Worm (Caenorhabditis elegans) whole organism, L3 larva: ENCODE measurements around the gene oatr-1.

ENCODE experiments used
- ZK546.5 ChIP-seq: sonication (generic microtip); optimal IDR thresholded peaks from 2 replicates; lab custom pipeline; 2017; ENCODE audit warnings: missing biosample characterization, missing genetic modification characterization
- aly-2 ChIP-seq: fragments of 150-350 bp; optimal IDR thresholded peaks from 2 replicates; lab custom pipeline; 2014; ENCODE audit warnings: missing biosample characterization, missing genetic modification characterization
- ama-1 ChIP-seq: fragments of 150-350 bp; optimal IDR thresholded peaks from 2 replicates; lab custom pipeline; 2018
- ceh-16 ChIP-seq: sonication (generic microtip); optimal IDR thresholded peaks from 2 replicates; lab custom pipeline; 2017; ENCODE audit warnings: missing biosample characterization, missing genetic modification characterization
- ceh-28 ChIP-seq: fragments of 150-350 bp; optimal IDR thresholded peaks from 2 replicates; lab custom pipeline; 2014; ENCODE audit warnings: missing biosample characterization, missing genetic modification reagents, missing genetic modification characterization
- ceh-9 ChIP-seq: sonication (generic microtip); optimal IDR thresholded peaks from 2 replicates; lab custom pipeline; 2018; ENCODE audit warnings: missing biosample characterization, missing genetic modification characterization
- daf-12 ChIP-seq: fragments of 150-350 bp; optimal IDR thresholded peaks from 2 replicates; lab custom pipeline; 2014; ENCODE audit warnings: missing biosample characterization, missing genetic modification reagents, missing genetic modification characterization
- egl-5 ChIP-seq: fragments of 150-350 bp; optimal IDR thresholded peaks from 2 replicates; lab custom pipeline; 2017; ENCODE audit warnings: missing biosample characterization, missing genetic modification reagents, missing genetic modification characterization, inconsistent platforms
- elt-1 ChIP-seq: fragments of 150-350 bp; optimal IDR thresholded peaks from 2 replicates; lab custom pipeline; 2014; ENCODE audit warnings: missing biosample characterization, missing genetic modification characterization
- elt-2 ChIP-seq: sonication (generic microtip); optimal IDR thresholded peaks from 2 replicates; lab custom pipeline; 2016; ENCODE audit warnings: missing genetic modification reagents, mild to moderate bottlenecking, missing genetic modification characterization, missing compliant biosample characterization
- elt-3 ChIP-seq, 3 experiments: fragments of 150-350 bp in 1 of 3; sonication (generic microtip) in 2 of 3; optimal IDR thresholded peaks; 2 replicates in 2 of 3; 4 replicates in 1 of 3; lab custom pipeline; 2014 to 2017; ENCODE audit warnings: missing biosample characterization in 3 of 3, missing genetic modification characterization in 3 of 3
- fkh-10 ChIP-seq: sonication (generic microtip); optimal IDR thresholded peaks from 2 replicates; lab custom pipeline; 2017; ENCODE audit warnings: missing biosample characterization, missing genetic modification reagents, missing genetic modification characterization
- fkh-2 ChIP-seq: fragments of 150-350 bp; optimal IDR thresholded peaks from 2 replicates; lab custom pipeline; 2014; ENCODE audit warnings: missing biosample characterization, missing genetic modification reagents, missing genetic modification characterization
- hmg-11 ChIP-seq: sonication (generic microtip); optimal IDR thresholded peaks from 2 replicates; lab custom pipeline; 2016; ENCODE audit warnings: missing genetic modification characterization, missing compliant biosample characterization
- jun-1 ChIP-seq: fragments of 150-350 bp; optimal IDR thresholded peaks from 2 replicates; lab custom pipeline; 2014; ENCODE audit warnings: missing biosample characterization, missing genetic modification reagents, missing genetic modification characterization
- lin-15B ChIP-seq: fragments of 150-350 bp; optimal IDR thresholded peaks from 2 replicates; lab custom pipeline; 2014; ENCODE audit warnings: missing biosample characterization, missing genetic modification characterization
- lin-39 ChIP-seq: fragments of 150-350 bp; optimal IDR thresholded peaks from 2 replicates; lab custom pipeline; 2018; ENCODE audit warnings: missing biosample characterization, missing genetic modification reagents, missing genetic modification characterization
- mdl-1 ChIP-seq: fragments of 150-350 bp; optimal IDR thresholded peaks from 2 replicates; lab custom pipeline; 2014; ENCODE audit warnings: missing biosample characterization, missing genetic modification characterization
- mml-1 ChIP-seq: fragments of 150-350 bp; sonication (generic microtip); optimal IDR thresholded peaks from 3 replicates; lab custom pipeline; 2014; ENCODE audit warnings: missing biosample characterization, missing genetic modification characterization
- nfya-1 ChIP-seq: sonication (generic microtip); optimal IDR thresholded peaks from 2 replicates; lab custom pipeline; 2017; ENCODE audit warnings: missing genetic modification characterization, mild to moderate bottlenecking, missing compliant biosample characterization, antibody characterized with exemption, moderate library complexity; ENCODE audit not compliant: insufficient read depth
- nhr-11 ChIP-seq: fragments of 150-350 bp; optimal IDR thresholded peaks from 2 replicates; lab custom pipeline; 2014; ENCODE audit warnings: missing biosample characterization, missing genetic modification characterization
- nhr-12 ChIP-seq: fragments of 150-350 bp; optimal IDR thresholded peaks from 2 replicates; lab custom pipeline; 2014; ENCODE audit warnings: missing biosample characterization, missing genetic modification characterization
- nhr-23 ChIP-seq: fragments of 150-350 bp; optimal IDR thresholded peaks from 2 replicates; lab custom pipeline; 2014; ENCODE audit warnings: missing biosample characterization, missing genetic modification reagents, missing genetic modification characterization
- nhr-237 ChIP-seq: fragments of 150-350 bp; optimal IDR thresholded peaks from 2 replicates; lab custom pipeline; 2014; ENCODE audit warnings: missing biosample characterization, missing genetic modification characterization
- nhr-25 ChIP-seq: sonication (generic microtip); optimal IDR thresholded peaks from 2 replicates; lab custom pipeline; 2017; ENCODE audit warnings: missing biosample characterization, missing genetic modification characterization
- nhr-28 ChIP-seq: fragments of 150-350 bp; optimal IDR thresholded peaks from 2 replicates; lab custom pipeline; 2014; ENCODE audit warnings: missing biosample characterization, missing genetic modification characterization
- nhr-43 ChIP-seq: sonication (generic microtip); optimal IDR thresholded peaks from 2 replicates; lab custom pipeline; 2016; ENCODE audit warnings: mild to moderate bottlenecking, missing genetic modification characterization, missing compliant biosample characterization; ENCODE audit not compliant: poor library complexity, severe bottlenecking
- nhr-67 ChIP-seq: fragments of 150-350 bp; optimal IDR thresholded peaks from 2 replicates; lab custom pipeline; 2014; ENCODE audit warnings: missing biosample characterization, missing genetic modification characterization
- nhr-76 ChIP-seq: fragments of 150-350 bp; sonication (generic microtip); optimal IDR thresholded peaks from 5 replicates; lab custom pipeline; 2014; ENCODE audit warnings: missing biosample characterization, missing genetic modification characterization
- nhr-77 ChIP-seq: fragments of 150-350 bp; optimal IDR thresholded peaks from 2 replicates; lab custom pipeline; 2014; ENCODE audit warnings: missing biosample characterization, missing genetic modification characterization
- skn-1 ChIP-seq: fragments of 150-350 bp; optimal IDR thresholded peaks from 2 replicates; lab custom pipeline; 2014; ENCODE audit warnings: missing biosample characterization, missing genetic modification characterization
- snpc-4 ChIP-seq: fragments of 150-350 bp; optimal IDR thresholded peaks from 2 replicates; lab custom pipeline; 2014; ENCODE audit warnings: missing biosample characterization, missing genetic modification characterization
- tbx-2 ChIP-seq: sonication (generic microtip); optimal IDR thresholded peaks from 2 replicates; lab custom pipeline; 2016; ENCODE audit warnings: mild to moderate bottlenecking, missing genetic modification characterization, missing compliant biosample characterization
- unc-39 ChIP-seq: sonication (generic microtip); optimal IDR thresholded peaks from 4 replicates; lab custom pipeline; 2017; ENCODE audit warnings: missing biosample characterization, missing genetic modification characterization
- unc-62 ChIP-seq: fragments of 150-350 bp; sonication (generic microtip); optimal IDR thresholded peaks from 4 replicates; lab custom pipeline; 2014; ENCODE audit warnings: missing biosample characterization, missing genetic modification reagents, missing genetic modification characterization
- zag-1 ChIP-seq: fragments of 150-350 bp; optimal IDR thresholded peaks from 2 replicates; lab custom pipeline; 2014; ENCODE audit warnings: missing biosample characterization, missing genetic modification characterization
- ztf-11 ChIP-seq: fragments of 150-350 bp; optimal IDR thresholded peaks from 2 replicates; lab custom pipeline; 2014; ENCODE audit warnings: missing biosample characterization, missing genetic modification characterization
- ztf-4 ChIP-seq: fragments of 150-350 bp; optimal IDR thresholded peaks from 2 replicates; lab custom pipeline; 2014; ENCODE audit warnings: missing biosample characterization, missing genetic modification characterization

The oatr-1 gene

ce11 chrIII:6360825-6361224 is 35.2 kb downstream of the oatr-1 start:
- TF ChIP-seq nhr-11 (tag; lab: Kevin White, UChicago) (no peak), fkh-10 (GFP tag; lab: Kevin White, UChicago) (no peak), lin-39 (tag; lab: Kevin White, UChicago) (no peak), lin-15B (no peak), elt-3 (tag; optimal IDR thresholded peaks at IDR 0.05; lab: Kevin White, UChicago) (no peak), nhr-67 (tag; lab: Kevin White, UChicago) (no peak), elt-1 (tag; lab: Kevin White, UChicago) (peak; percentile 24), nhr-237 (tag; lab: Kevin White, UChicago) (no peak), nhr-12 (tag; lab: Kevin White, UChicago) (no peak), tbx-2 (tag; lab: Kevin White, UChicago) (no peak), jun-1 (no peak), nhr-43 (tag; lab: Kevin White, UChicago) (peak; percentile 29), mml-1 (no peak), ceh-28 (tag; lab: Kevin White, UChicago) (no peak), nfya-1 (tag; lab: Kevin White, UChicago) (no peak), zag-1 (tag; lab: Kevin White, UChicago) (no peak), nhr-23 (tag; lab: Kevin White, UChicago) (peak; percentile 52), nhr-28 (no peak), nhr-77 (no peak), nhr-25 (tag; lab: Kevin White, UChicago) (no peak), ztf-4 (tag; lab: Kevin White, UChicago) (no peak), skn-1 (no peak), ama-1 (lab: Kevin White, UChicago) (no peak), snpc-4 (tag; lab: Kevin White, UChicago) (no peak), ztf-11 (tag; lab: Kevin White, UChicago) (no peak), nhr-76 (tag; lab: Kevin White, UChicago) (no peak), ceh-16 (tag; lab: Kevin White, UChicago) (no peak), daf-12 (tag; lab: Kevin White, UChicago) (no peak), mdl-1 (tag; lab: Kevin White, UChicago) (no peak), elt-2 (tag; lab: Kevin White, UChicago) (peak; percentile 61)

- TF ChIP-seq ama-1 (lab: Kevin White, UChicago), result no peak
- TF ChIP-seq nhr-237 (tag; lab: Kevin White, UChicago), result no peak
- no peak for TF ChIP-seq nhr-25 (tag; lab: Kevin White, UChicago)
- TF ChIP-seq elt-3 (tag; optimal IDR thresholded peaks at IDR 0.05; lab: Kevin White, UChicago), result no peak
- TF ChIP-seq mdl-1 (tag; lab: Kevin White, UChicago), result no peak
- no peak for TF ChIP-seq egl-5 (tag; lab: Kevin White, UChicago)
- no peak for TF ChIP-seq nhr-11 (tag; lab: Kevin White, UChicago)
- TF ChIP-seq ceh-9 (tag; lab: Kevin White, UChicago), result no peak
- TF ChIP-seq elt-1 (tag; lab: Kevin White, UChicago), result peak; percentile 49
- TF ChIP-seq unc-62 (GFP tag; lab: Kevin White, UChicago), result no peak
- no peak for TF ChIP-seq unc-39
- TF ChIP-seq nhr-12 (tag; lab: Kevin White, UChicago), result no peak
- no peak for TF ChIP-seq nhr-23 (tag; lab: Kevin White, UChicago)
- no peak for TF ChIP-seq nhr-28
- no peak for TF ChIP-seq hmg-11
- no peak for TF ChIP-seq tbx-2 (tag; lab: Kevin White, UChicago)
- no peak for TF ChIP-seq ZK546.5 (tag; lab: Kevin White, UChicago)
- TF ChIP-seq lin-39 (tag; lab: Kevin White, UChicago), result peak; percentile 44
- no peak for TF ChIP-seq nhr-77
- no peak for TF ChIP-seq elt-2 (tag; lab: Kevin White, UChicago)
- no peak for TF ChIP-seq zag-1 (tag; lab: Kevin White, UChicago)
- peak; percentile 42 for TF ChIP-seq nfya-1 (tag; lab: Kevin White, UChicago)
- no peak for TF ChIP-seq fkh-2 (tag; lab: Kevin White, UChicago)
- TF ChIP-seq nhr-43 (tag; lab: Kevin White, UChicago), result peak; percentile 42
- TF ChIP-seq aly-2, result no peak
Observed at ce11 chrIII:6360114-6360513, 35.9 kb downstream of the oatr-1 start.
